Fruit fly (Drosophila melanogaster): Measurements from ENCODE around the gene CG12170.

The CG12170 gene

dm6 chr3R:5654692-5655181 lies 17.7 kb downstream of the CG12170 start, which contains the start of the genes elm and MED27 (continued):
- TF ChIP-seq ro (GFP tag; IDR thresholded peaks at IDR 0.05) (peak; percentile 87), Rfx (GFP tag; IDR thresholded peaks at IDR 0.05) (peak; percentile 96), NK7.1 (GFP tag; optimal IDR thresholded peaks at IDR 0.05) (peak; percentile 71), NC2β (GFP tag; optimal IDR thresholded peaks at IDR 0.05) (peak; percentile 91), CG13775 (GFP tag; optimal IDR thresholded peaks at IDR 0.05) (peak; percentile 96), odd (GFP tag; optimal IDR thresholded peaks at IDR 0.05) (peak; percentile 49), Chrac-16 (GFP tag; optimal IDR thresholded peaks at IDR 0.05) (peak; percentile 97), hkb (optimal IDR thresholded peaks at IDR 0.05) (peak; percentile 87), hkb (GFP tag; IDR thresholded peaks at IDR 0.05) (peak; percentile 86), CG32772 (GFP tag; IDR thresholded peaks at IDR 0.05) (peak; percentile 95), zen (tag; optimal IDR thresholded peaks at IDR 0.05) (peak; percentile 94), Dp (GFP tag; optimal IDR thresholded peaks at IDR 0.05) (peak; percentile 25), Gug (GFP tag; IDR thresholded peaks at IDR 0.05) (peak; percentile 96), Xbp1 (GFP tag; optimal IDR thresholded peaks at IDR 0.05) (peak; percentile 98), CG4707 (GFP tag; optimal IDR thresholded peaks at IDR 0.05) (peak; percentile 48), croc (GFP tag; conservative IDR thresholded peaks at IDR 0.05) (peak; percentile 90), CG12104 (GFP tag; optimal IDR thresholded peaks at IDR 0.05) (peak; percentile 87), slou (GFP tag; optimal IDR thresholded peaks at IDR 0.05) (peak; percentile 93), CG30431 (GFP tag; optimal IDR thresholded peaks at IDR 0.05) (peak; percentile 87), CG17361 (GFP tag; IDR thresholded peaks at IDR 0.05) (peak; percentile 95), CG31388 (GFP tag; optimal IDR thresholded peaks at IDR 0.05) (peak; percentile 90), Oaz (GFP tag; IDR thresholded peaks at IDR 0.05) (peak; percentile 84), Doc3 (GFP tag; IDR thresholded peaks at IDR 0.05; ENCODE audit: partially characterized antibody) (peak; percentile 96), CG10321 (GFP tag; IDR thresholded peaks at IDR 0.05) (peak; percentile 48; the same call in 1 of the 2 replicates), CG11456 (GFP tag; IDR thresholded peaks at IDR 0.05) (peak; percentile 94), BEAF-32 (GFP tag; optimal IDR thresholded peaks at IDR 0.05) (peak; percentile 99), CG13123 (GFP tag; optimal IDR thresholded peaks at IDR 0.05) (peak; percentile 89), chn (GFP tag; optimal IDR thresholded peaks at IDR 0.05) (peak; percentile 95), az2 (GFP tag; optimal IDR thresholded peaks at IDR 0.05) (peak; percentile 96), CG2120 (GFP tag; optimal IDR thresholded peaks at IDR 0.05) (peak; percentile 98), CG2889 (GFP tag; IDR thresholded peaks at IDR 0.05) (peak; percentile 90), phol (tag; optimal IDR thresholded peaks at IDR 0.05) (peak; percentile 95), nerfin-2 (GFP tag; IDR thresholded peaks at IDR 0.05; ENCODE audit: partially characterized antibody) (peak; percentile 88), CG12071 (GFP tag; optimal IDR thresholded peaks at IDR 0.05) (peak; percentile 15), CG33557 (GFP tag; optimal IDR thresholded peaks at IDR 0.05) (peak; percentile 88), p53 (GFP tag; optimal IDR thresholded peaks at IDR 0.05) (peak; percentile 63), Sox100B (GFP tag; optimal IDR thresholded peaks at IDR 0.05) (peak; percentile 77), hb (GFP tag; IDR thresholded peaks at IDR 0.05; ENCODE audit: partially characterized antibody) (peak; percentile 90), ase (GFP tag; IDR thresholded peaks at IDR 0.05) (peak; percentile 88), CG4424 (GFP tag; optimal IDR thresholded peaks at IDR 0.05) (peak; percentile 95), CG6175 (GFP tag; IDR thresholded peaks at IDR 0.05) (peak; percentile 77; the same call in 2 of the 3 replicates), CG8388 (GFP tag; optimal IDR thresholded peaks at IDR 0.05) (peak; percentile 88), vfl (GFP tag; optimal IDR thresholded peaks at IDR 0.05) (peak; percentile 94), Dbx (GFP tag; IDR thresholded peaks at IDR 0.05) (peak; percentile 96), CG8359 (GFP tag; optimal IDR thresholded peaks at IDR 0.05; ENCODE audit: borderline replicate concordance) (peak; percentile 69), pb (GFP tag; optimal IDR thresholded peaks at IDR 0.05) (peak; percentile 75), CG9797 (GFP tag; optimal IDR thresholded peaks at IDR 0.05) (peak; percentile 95), CG2199 (GFP tag; IDR thresholded peaks at IDR 0.05) (0 out of 3 replicates have a peak, but pooled peaks have one; percentile 67), CG4617 (GFP tag; optimal IDR thresholded peaks at IDR 0.05; ENCODE audit: borderline replicate concordance) (peak; percentile 91), CG10274 (GFP tag; optimal IDR thresholded peaks at IDR 0.05) (peak; percentile 68), ash1 (GFP tag; optimal IDR thresholded peaks at IDR 0.05) (peak; percentile 35)
